Fruit fly (Drosophila melanogaster): Measurements from ENCODE around the gene Rnb.

Gene Rnb

dm6 chr3R:29798966-29799680 lies at the start of gene Rnb, which contains the start of gene Drice:
Gene Rnb, minus strand, starts transcription at chr3R:29799354.
Gene Drice, plus strand, starts transcription at chr3R:29799658.
- TF ChIP-seq Lpt (GFP tag; optimal IDR thresholded peaks at IDR 0.05) (no peak), Hr39 (GFP tag; optimal IDR thresholded peaks at IDR 0.05) (no peak), Met (GFP tag; optimal IDR thresholded peaks at IDR 0.05) (no peak), CG6276 (GFP tag; optimal IDR thresholded peaks at IDR 0.05) (no peak), CG11762 (GFP tag; optimal IDR thresholded peaks at IDR 0.05; ENCODE audit: insufficient read depth) (no peak), CG11294 (GFP tag; IDR thresholded peaks at IDR 0.05) (no peak), CG6808 (GFP tag; optimal IDR thresholded peaks at IDR 0.05) (no peak), Hr4 (GFP tag; optimal IDR thresholded peaks at IDR 0.05) (no peak), Eip78C (GFP tag) (peak; percentile 87), dac (GFP tag; optimal IDR thresholded peaks at IDR 0.05) (no peak), CG31627 (GFP tag; optimal IDR thresholded peaks at IDR 0.05) (peak; percentile 32), eg (GFP tag; IDR thresholded peaks at IDR 0.05) (0 out of 3 replicates have a peak, but pooled peaks have one; percentile 18), CG15336 (GFP tag; IDR thresholded peaks at IDR 0.05) (no peak), CG8119 (GFP tag; IDR thresholded peaks at IDR 0.05) (no peak), lz (GFP tag; optimal IDR thresholded peaks at IDR 0.05) (peak; percentile 48), CG3032 (tag; optimal IDR thresholded peaks at IDR 0.05) (peak; percentile 46), achi (GFP tag; optimal IDR thresholded peaks at IDR 0.05) (no peak), CG7368 (GFP tag; optimal IDR thresholded peaks at IDR 0.05) (no peak), Hr38 (GFP tag; optimal IDR thresholded peaks at IDR 0.05) (no peak), CG3919 (GFP tag; optimal IDR thresholded peaks at IDR 0.05) (no peak), fd59A (GFP tag; optimal IDR thresholded peaks at IDR 0.05) (no peak), cyc (GFP tag; optimal IDR thresholded peaks at IDR 0.05) (peak; percentile 26), CG11902 (GFP tag; optimal IDR thresholded peaks at IDR 0.05) (peak; percentile 6), CG34406 (GFP tag; optimal IDR thresholded peaks at IDR 0.05) (peak; percentile 8), Ets21C (GFP tag; optimal IDR thresholded peaks at IDR 0.05) (no peak), topi (GFP tag; optimal IDR thresholded peaks at IDR 0.05) (peak; percentile 37), Sox15 (GFP tag; optimal IDR thresholded peaks at IDR 0.05) (no peak), Sox102F (GFP tag; optimal IDR thresholded peaks at IDR 0.05) (no peak), CG6163 (GFP tag; IDR thresholded peaks at IDR 0.05) (peak; percentile 50; the same call in 2 of the 3 replicates), acj6 (GFP tag; optimal IDR thresholded peaks at IDR 0.05) (peak; percentile 30), CG1621 (tag; optimal IDR thresholded peaks at IDR 0.05) (no peak), salr (GFP tag; optimal IDR thresholded peaks at IDR 0.05) (no peak), ss (GFP tag; optimal IDR thresholded peaks at IDR 0.05) (peak in 1 of 2 experiments; percentile 27), CG9139 (GFP tag; optimal IDR thresholded peaks at IDR 0.05) (no peak), Sox14 (GFP tag; optimal IDR thresholded peaks at IDR 0.05) (peak; percentile 88), CG6792 (GFP tag; optimal IDR thresholded peaks at IDR 0.05) (no peak), OdsH (GFP tag; optimal IDR thresholded peaks at IDR 0.05) (no peak), esn (GFP tag; optimal IDR thresholded peaks at IDR 0.05) (peak; percentile 65), CG8632 (GFP tag; optimal IDR thresholded peaks at IDR 0.05) (no peak), spab (GFP tag; optimal IDR thresholded peaks at IDR 0.05) (no peak), fkh (GFP tag; optimal IDR thresholded peaks at IDR 0.05) (peak; percentile 99), CG32006 (GFP tag; optimal IDR thresholded peaks at IDR 0.05) (no peak), CG16779 (tag; optimal IDR thresholded peaks at IDR 0.05) (no peak), fd85E (GFP tag; optimal IDR thresholded peaks at IDR 0.05) (no peak), Gug (GFP tag; IDR thresholded peaks at IDR 0.05) (no peak), Smox (GFP tag; optimal IDR thresholded peaks at IDR 0.05) (peak; percentile 53), CG4318 (GFP tag; optimal IDR thresholded peaks at IDR 0.05) (no peak), dsx (GFP tag; optimal IDR thresholded peaks at IDR 0.05; ENCODE audit: poor library complexity, severe bottlenecking) (peak; percentile 64), CG10631 (GFP tag; optimal IDR thresholded peaks at IDR 0.05) (no peak), Eip93F (GFP tag; optimal IDR thresholded peaks at IDR 0.05) (no peak), svp (GFP tag) (peak; percentile 70)

All from whole organism, prepupa.